Fruit fly (Drosophila melanogaster) whole organism, embryonic: Measurements from ENCODE around the gene CG2641.

ENCODE experiments used
- ATbp ChIP-seq: fragments of 200-800 bp; sonication (Bioruptor generic); optimal IDR thresholded peaks from 2 replicates; lab custom pipeline; 2017; ENCODE audit warnings: missing biosample characterization, mild to moderate bottlenecking, missing genetic modification characterization, missing genetic modification reagents
- Ada2b ChIP-seq: fragments of 200-800 bp; sonication (Bioruptor generic); IDR thresholded peaks from 2 replicates; pipeline ENCODE4 v1.3.6; 2022; ENCODE audit warnings: missing biosample characterization, missing genetic modification characterization
- Adf1 ChIP-seq: fragments of 200-800 bp; sonication (Bioruptor generic); IDR thresholded peaks from 2 replicates; pipeline ENCODE4 v1.3.6; 2022; ENCODE audit warnings: missing biosample characterization, missing genetic modification characterization
- B-H2 ChIP-seq: fragments of 200-800 bp; sonication (Bioruptor generic); optimal IDR thresholded peaks from 2 replicates; lab custom pipeline; 2018; ENCODE audit warnings: missing biosample characterization, mild to moderate bottlenecking, missing genetic modification characterization
- CG10654 ChIP-seq: fragments of 200-800 bp; sonication (Bioruptor generic); optimal IDR thresholded peaks from 2 replicates; lab custom pipeline; 2016; ENCODE audit warnings: missing biosample characterization, missing genetic modification characterization
- CG11247 ChIP-seq: fragments of 200-800 bp; sonication (Bioruptor generic); IDR thresholded peaks from 2 replicates; pipeline ENCODE4 v1.3.6; 2022; ENCODE audit warnings: missing biosample characterization, missing genetic modification characterization
- CG12219 ChIP-seq: fragments of 200-800 bp; sonication (Bioruptor generic); optimal IDR thresholded peaks from 3 replicates; lab custom pipeline; 2018; ENCODE audit warnings: missing biosample characterization, mild to moderate bottlenecking, missing genetic modification characterization
- CG12744 ChIP-seq: fragments of 200-800 bp; sonication (Bioruptor generic); optimal IDR thresholded peaks from 2 replicates; lab custom pipeline; 2016; ENCODE audit warnings: missing biosample characterization, missing genetic modification characterization
- CG12769 ChIP-seq: fragments of 200-800 bp; sonication (Bioruptor generic); optimal IDR thresholded peaks from 2 replicates; lab custom pipeline; 2019; ENCODE audit warnings: missing biosample characterization, mild to moderate bottlenecking, missing genetic modification characterization, moderate library complexity
- CG13424 ChIP-seq: fragments of 200-800 bp; sonication (Bioruptor generic); optimal IDR thresholded peaks from 2 replicates; lab custom pipeline; 2019; ENCODE audit warnings: missing biosample characterization, mild to moderate bottlenecking, missing genetic modification characterization, moderate library complexity
- CG15073 ChIP-seq: fragments of 200-800 bp; sonication (Bioruptor generic); optimal IDR thresholded peaks from 2 replicates; lab custom pipeline; 2016; ENCODE audit warnings: missing biosample characterization, missing genetic modification characterization
- CG15514 ChIP-seq: fragments of 200-800 bp; sonication (Bioruptor generic); optimal IDR thresholded peaks from 3 replicates; lab custom pipeline; 2017; ENCODE audit warnings: missing biosample characterization, missing genetic modification characterization, mild to moderate bottlenecking, moderate library complexity, missing genetic modification reagents
- CG17802 ChIP-seq: fragments of 200-800 bp; sonication (Bioruptor generic); optimal IDR thresholded peaks from 2 replicates; lab custom pipeline; 2018; ENCODE audit warnings: missing biosample characterization, mild to moderate bottlenecking, missing genetic modification characterization, moderate library complexity
- CG18599 ChIP-seq: fragments of 200-800 bp; sonication (Bioruptor generic); optimal IDR thresholded peaks from 3 replicates; lab custom pipeline; 2017; ENCODE audit warnings: missing biosample characterization, missing genetic modification characterization, mild to moderate bottlenecking, moderate library complexity, missing genetic modification reagents
- CG3065 ChIP-seq: fragments of 200-800 bp; sonication (Bioruptor generic); optimal IDR thresholded peaks from 2 replicates; lab custom pipeline; 2016; ENCODE audit warnings: missing biosample characterization, missing genetic modification characterization
- CG31388 ChIP-seq: fragments of 200-800 bp; sonication (Bioruptor generic); optimal IDR thresholded peaks from 2 replicates; lab custom pipeline; 2016; ENCODE audit warnings: missing biosample characterization, missing genetic modification characterization
- CG31441 ChIP-seq: fragments of 200-800 bp; sonication (Bioruptor generic); IDR thresholded peaks from 2 replicates; pipeline ENCODE4 v1.3.6; 2022; ENCODE audit warnings: missing biosample characterization, missing genetic modification characterization
- CG34422 ChIP-seq: fragments of 200-800 bp; sonication (Bioruptor generic); IDR thresholded peaks from 3 replicates; pipeline ENCODE4 v1.3.6; 2022; ENCODE audit warnings: missing biosample characterization, missing genetic modification characterization
- CG4282 ChIP-seq: fragments of 200-800 bp; sonication (Bioruptor generic); optimal IDR thresholded peaks from 2 replicates; lab custom pipeline; 2016; ENCODE audit warnings: missing biosample characterization, missing genetic modification characterization
- CG5953 ChIP-seq: fragments of 200-800 bp; sonication (Bioruptor generic); IDR thresholded peaks from 2 replicates; pipeline ENCODE4 v1.3.6; 2022; ENCODE audit warnings: missing biosample characterization, missing genetic modification characterization
- CG6175 ChIP-seq: fragments of 200-800 bp; sonication (Bioruptor generic); IDR thresholded peaks from 3 replicates; pipeline ENCODE4 v1.3.6; 2022; ENCODE audit warnings: missing biosample characterization, missing genetic modification characterization
- CG6765 ChIP-seq: fragments of 200-800 bp; sonication (Bioruptor generic); optimal IDR thresholded peaks from 3 replicates; lab custom pipeline; 2017; ENCODE audit warnings: missing biosample characterization, mild to moderate bottlenecking, missing genetic modification characterization
- CG8281 ChIP-seq: fragments of 200-800 bp; sonication (Bioruptor generic); optimal IDR thresholded peaks from 2 replicates; lab custom pipeline; 2018; ENCODE audit warnings: missing biosample characterization, mild to moderate bottlenecking, missing genetic modification characterization, moderate library complexity
- CG8388 ChIP-seq: fragments of 200-800 bp; sonication (Bioruptor generic); optimal IDR thresholded peaks from 2 replicates; lab custom pipeline; 2019; ENCODE audit warnings: missing biosample characterization, mild to moderate bottlenecking, missing genetic modification characterization, moderate library complexity
- CG8944 ChIP-seq: fragments of 200-800 bp; sonication (Bioruptor generic); optimal IDR thresholded peaks from 3 replicates; lab custom pipeline; 2016; ENCODE audit warnings: missing biosample characterization, missing genetic modification characterization
- CG9797 ChIP-seq: fragments of 200-800 bp; sonication (Bioruptor generic); optimal IDR thresholded peaks from 3 replicates; lab custom pipeline; 2018; ENCODE audit warnings: missing biosample characterization, mild to moderate bottlenecking, missing genetic modification characterization
- CHES-1-like ChIP-seq: fragments of 200-800 bp; sonication (Bioruptor generic); optimal IDR thresholded peaks from 2 replicates; lab custom pipeline; 2016; ENCODE audit warnings: missing biosample characterization, missing genetic modification characterization
- Deaf1 ChIP-seq: fragments of 200-800 bp; optimal IDR thresholded peaks from 3 replicates; lab custom pipeline; 2019; ENCODE audit warnings: missing biosample characterization, mild to moderate bottlenecking, missing genetic modification characterization, moderate library complexity
- Dek ChIP-seq: fragments of 200-800 bp; sonication (Bioruptor generic); optimal IDR thresholded peaks from 3 replicates; lab custom pipeline; 2019; ENCODE audit warnings: missing biosample characterization, mild to moderate bottlenecking, missing genetic modification characterization, moderate library complexity
- Doc3 ChIP-seq: fragments of 200-800 bp; sonication (Bioruptor generic); IDR thresholded peaks from 3 replicates; pipeline ENCODE4 v1.3.6; 2022; ENCODE audit warnings: missing biosample characterization, missing genetic modification characterization; ENCODE audit not compliant: partially characterized antibody
- ERR ChIP-seq: fragments of 200-800 bp; sonication (Bioruptor generic); optimal IDR thresholded peaks from 2 replicates; lab custom pipeline; 2016; ENCODE audit warnings: missing biosample characterization, missing genetic modification characterization
- HmgD ChIP-seq: fragments of 200-800 bp; sonication (Bioruptor generic); optimal IDR thresholded peaks from 3 replicates; lab custom pipeline; 2016; ENCODE audit warnings: missing biosample characterization, missing genetic modification characterization
- Hsf ChIP-seq: fragments of 200-800 bp; sonication (Bioruptor generic); optimal IDR thresholded peaks from 3 replicates; lab custom pipeline; 2016; ENCODE audit warnings: missing biosample characterization, missing genetic modification characterization
- Nf-YC ChIP-seq: fragments of 200-800 bp; optimal IDR thresholded peaks from 3 replicates; lab custom pipeline; 2019; ENCODE audit warnings: missing biosample characterization, mild to moderate bottlenecking, missing genetic modification characterization, moderate library complexity
- Optix ChIP-seq: fragments of 200-800 bp; sonication (Bioruptor generic); IDR thresholded peaks from 3 replicates; pipeline ENCODE4 v1.3.6; 2022; ENCODE audit warnings: missing biosample characterization, missing genetic modification characterization
- Sox100B ChIP-seq: fragments of 200-800 bp; sonication (Bioruptor generic); optimal IDR thresholded peaks from 3 replicates; lab custom pipeline; 2018; ENCODE audit warnings: missing biosample characterization, mild to moderate bottlenecking, missing genetic modification characterization
- Trl ChIP-seq, 3 experiments: fragments of >200 bp in 2 of 3; fragments of 200-800 bp in 1 of 3; sonication (Bioruptor generic) in 1 of 3; optimal IDR thresholded peaks; 2 replicates in 1 of 3; 3 replicates in 2 of 3; lab custom pipeline; 2016 to 2017; ENCODE audit warnings: missing biosample characterization in 1 of 3, missing genetic modification characterization in 1 of 3
- btn ChIP-seq: fragments of 200-800 bp; sonication (Bioruptor generic); optimal IDR thresholded peaks from 2 replicates; lab custom pipeline; 2016; ENCODE audit warnings: missing biosample characterization, missing genetic modification characterization
- cg ChIP-seq: fragments of 200-800 bp; sonication (Bioruptor generic); optimal IDR thresholded peaks from 3 replicates; lab custom pipeline; 2019; ENCODE audit warnings: missing biosample characterization, mild to moderate bottlenecking, missing genetic modification characterization, moderate library complexity
- da ChIP-seq: fragments of 200-800 bp; sonication (Bioruptor generic); optimal IDR thresholded peaks from 2 replicates; lab custom pipeline; 2016; ENCODE audit warnings: missing biosample characterization, missing genetic modification characterization
- fru ChIP-seq: fragments of >200 bp; optimal IDR thresholded peaks from 2 replicates; lab custom pipeline; 2017
- gem ChIP-seq: fragments of 200-800 bp; sonication (Bioruptor generic); optimal IDR thresholded peaks from 2 replicates; lab custom pipeline; 2019; ENCODE audit warnings: missing biosample characterization, mild to moderate bottlenecking, missing genetic modification characterization, moderate library complexity
- ham ChIP-seq: fragments of 200-800 bp; sonication (Bioruptor generic); IDR thresholded peaks from 2 replicates; pipeline ENCODE4 v1.3.6; 2022; ENCODE audit warnings: missing biosample characterization, missing genetic modification characterization
- pum ChIP-seq: fragments of 200-800 bp; sonication (Bioruptor generic); optimal IDR thresholded peaks from 2 replicates; lab custom pipeline; 2016; ENCODE audit warnings: missing biosample characterization, missing genetic modification characterization
- run ChIP-seq: fragments of 200-800 bp; sonication (Bioruptor generic); optimal IDR thresholded peaks from 3 replicates; lab custom pipeline; 2018; ENCODE audit warnings: missing biosample characterization, mild to moderate bottlenecking, missing genetic modification characterization
- slp2 ChIP-seq: fragments of 200-800 bp; sonication (Bioruptor generic); optimal IDR thresholded peaks from 2 replicates; lab custom pipeline; 2016; ENCODE audit warnings: missing biosample characterization, missing genetic modification characterization
- tll ChIP-seq, 2 experiments: fragments of 200-800 bp in 1 of 2; fragments of >200 bp in 1 of 2; sonication (Bioruptor generic) in 1 of 2; optimal IDR thresholded peaks; 2 replicates each; lab custom pipeline; 2017 to 2019; ENCODE audit warnings: missing biosample characterization in 2 of 2, missing genetic modification characterization in 2 of 2, mild to moderate bottlenecking in 1 of 2, moderate library complexity in 1 of 2
- zen ChIP-seq: fragments of 200-800 bp; sonication (Bioruptor generic); optimal IDR thresholded peaks from 3 replicates; lab custom pipeline; 2018; ENCODE audit warnings: missing biosample characterization, mild to moderate bottlenecking, missing genetic modification characterization, moderate library complexity

The CG2641 gene

dm6 chr3R:7809662-7810621, 16.1 kb downstream of the CG2641 start, which contains the start of the genes CG2993 and sgll:
TSS of gene CG2993 (minus strand) at chr3R:7810014.
TSS of gene sgll (plus strand) at chr3R:7810532.
- peak; percentile 88 for TF ChIP-seq zen (tag; lab: Kevin White, UChicago)
- peak; percentile 84 for TF ChIP-seq Dek
- TF ChIP-seq slp2 (GFP tag; lab: Kevin White, UChicago) = peak; percentile 91
- peak; percentile 93 for TF ChIP-seq CG34422 (GFP tag; lab: Robert Waterston, UW)
- no peak for TF ChIP-seq cg (GFP tag; lab: Kevin White, UChicago)
- peak; percentile 97 for TF ChIP-seq CG8944 (GFP tag; lab: Kevin White, UChicago)
- TF ChIP-seq da = peak; percentile 93
- peak; percentile 92 for TF ChIP-seq CG10654 (GFP tag; lab: Kevin White, UChicago)
- peak; percentile 39 for TF ChIP-seq CG8388 (GFP tag; lab: Kevin White, UChicago)
- peak; percentile 96 for TF ChIP-seq Deaf1
- TF ChIP-seq Nf-YC = peak; percentile 76
- TF ChIP-seq CG18599 = peak; percentile 80
- TF ChIP-seq CG15073 = peak; percentile 65
- TF ChIP-seq btn (GFP tag; lab: Kevin White, UChicago) = peak; percentile 90
- peak; percentile 75 for TF ChIP-seq CG12219 (GFP tag; lab: Kevin White, UChicago)
- peak; percentile 42 for TF ChIP-seq CG8281
- TF ChIP-seq fru (lab: Kevin White, UChicago) = no peak
- TF ChIP-seq tll (GFP tag; optimal IDR thresholded peaks at IDR 0.05; lab: Kevin White, UChicago) = no peak
- peak; percentile 89 for TF ChIP-seq CG12769 (tag; lab: Kevin White, UChicago)
- peak; percentile 74 for TF ChIP-seq CG17802 (tag; lab: Kevin White, UChicago)
- peak; percentile 62 for TF ChIP-seq CG4282 (GFP tag; lab: Kevin White, UChicago)
- TF ChIP-seq Hsf (GFP tag; lab: Kevin White, UChicago) = peak; percentile 97
- TF ChIP-seq CG5953 (GFP tag; lab: Robert Waterston, UW) = peak; percentile 87
- TF ChIP-seq CG12744 (GFP tag; lab: Kevin White, UChicago) = peak; percentile 88
- peak; percentile 89 for TF ChIP-seq gem (tag; lab: Kevin White, UChicago)
- TF ChIP-seq CG9797 (GFP tag; lab: Kevin White, UChicago) = peak; percentile 73
- TF ChIP-seq CG13424 = peak; percentile 71
- TF ChIP-seq HmgD = peak; percentile 92
- no peak for TF ChIP-seq Trl (optimal IDR thresholded peaks at IDR 0.05; lab: Kevin White, UChicago)
- TF ChIP-seq Trl (GFP tag; optimal IDR thresholded peaks at IDR 0.05; lab: Kevin White, UChicago) = peak; percentile 98
- TF ChIP-seq Optix (GFP tag; lab: Robert Waterston, UW) = peak; percentile 93
- TF ChIP-seq CG15514 (GFP tag; lab: Kevin White, UChicago) = peak; percentile 76
- peak; percentile 60 for TF ChIP-seq Sox100B (GFP tag; lab: Kevin White, UChicago)
- TF ChIP-seq pum = peak; percentile 96
- peak; percentile 60; the same call in 1 of the 2 replicates for TF ChIP-seq ham (GFP tag; lab: Robert Waterston, UW)
- TF ChIP-seq ERR (GFP tag; lab: Kevin White, UChicago) = peak; percentile 80
- peak; percentile 92 for TF ChIP-seq CG31388 (GFP tag; lab: Kevin White, UChicago)
- TF ChIP-seq CG6765 = peak; percentile 30
- peak; percentile 85 for TF ChIP-seq CHES-1-like
- TF ChIP-seq run = no peak
- TF ChIP-seq CG6175 (GFP tag; lab: Robert Waterston, UW) = peak; percentile 86
- peak; percentile 76 for TF ChIP-seq ATbp (GFP tag; lab: Kevin White, UChicago)
- TF ChIP-seq Doc3 (GFP tag; lab: Robert Waterston, UW) = no peak
- TF ChIP-seq Ada2b = peak; percentile 75
- peak; percentile 83 for TF ChIP-seq CG3065 (GFP tag; lab: Kevin White, UChicago)
- peak; percentile 76 for TF ChIP-seq CG31441 (GFP tag; lab: Robert Waterston, UW)
- TF ChIP-seq CG11247 (GFP tag; lab: Robert Waterston, UW) = peak; percentile 98
- peak; percentile 23; the same call in 1 of the 2 replicates for TF ChIP-seq Adf1 (GFP tag; lab: Robert Waterston, UW)
- peak; percentile 83 for TF ChIP-seq B-H2
